Worm (Caenorhabditis elegans) whole organism, mixed stage, embryonic: Measurements from ENCODE around the gene W09C2.7.
A peak's percentile ranks its signal among the peaks of the same experiment; 100 is the strongest.

ENCODE experiments used
- M03D4.4 ChIP-seq: sonication (generic microtip); optimal IDR thresholded peaks from 2 replicates; lab custom pipeline; 2017; ENCODE audit warnings: mild to moderate bottlenecking, missing genetic modification characterization, missing compliant biosample characterization
- bed-3 ChIP-seq: fragments of 200-800 bp; sonication (Bioruptor generic); optimal IDR thresholded peaks from 3 replicates; lab custom pipeline; 2018; ENCODE audit warnings: mild to moderate bottlenecking, missing genetic modification characterization, moderate library complexity, missing compliant biosample characterization
- ceh-39 ChIP-seq: fragments of 150-350 bp; optimal IDR thresholded peaks from 2 replicates; lab custom pipeline; 2014; ENCODE audit warnings: missing biosample characterization, missing genetic modification characterization
- ceh-43 ChIP-seq: fragments of 200-800 bp; sonication (Bioruptor generic); optimal IDR thresholded peaks from 2 replicates; lab custom pipeline; 2018; ENCODE audit warnings: mild to moderate bottlenecking, missing genetic modification characterization, moderate library complexity, missing compliant biosample characterization
- ces-1 ChIP-seq: fragments of 150-350 bp; optimal IDR thresholded peaks from 2 replicates; lab custom pipeline; 2014; ENCODE audit warnings: missing biosample characterization, missing genetic modification reagents, missing genetic modification characterization
- cnd-1 ChIP-seq: fragments of 200-800 bp; sonication (Bioruptor generic); optimal IDR thresholded peaks from 2 replicates; lab custom pipeline; 2018; ENCODE audit warnings: mild to moderate bottlenecking, missing genetic modification characterization, missing compliant biosample characterization
- drap-1 ChIP-seq: fragments of 200-800 bp; sonication (Bioruptor generic); optimal IDR thresholded peaks from 3 replicates; lab custom pipeline; 2018; ENCODE audit warnings: mild to moderate bottlenecking, missing genetic modification characterization, missing compliant biosample characterization
- elt-1 ChIP-seq: sonication (generic microtip); optimal IDR thresholded peaks from 2 replicates; lab custom pipeline; 2017; ENCODE audit warnings: missing genetic modification characterization, mild to moderate bottlenecking, missing compliant biosample characterization, antibody characterized with exemption, moderate library complexity, borderline replicate concordance; ENCODE audit not compliant: insufficient read depth
- elt-3 ChIP-seq: fragments of 150-350 bp; optimal IDR thresholded peaks from 2 replicates; lab custom pipeline; 2014; ENCODE audit warnings: missing biosample characterization, missing genetic modification characterization
- flh-1 ChIP-seq: fragments of 200-800 bp; sonication (Bioruptor generic); optimal IDR thresholded peaks from 2 replicates; lab custom pipeline; 2018; ENCODE audit warnings: mild to moderate bottlenecking, missing genetic modification characterization, moderate library complexity, missing compliant biosample characterization
- ham-2 ChIP-seq: fragments of 200-800 bp; sonication (Bioruptor generic); optimal IDR thresholded peaks from 2 replicates; lab custom pipeline; 2018; ENCODE audit warnings: mild to moderate bottlenecking, missing genetic modification characterization, missing compliant biosample characterization
- hlh-1 ChIP-seq: fragments of 150-350 bp; optimal IDR thresholded peaks from 2 replicates; lab custom pipeline; 2014; ENCODE audit warnings: missing biosample characterization, missing genetic modification reagents, missing genetic modification characterization
- lsy-2 ChIP-seq: fragments of 150-350 bp; optimal IDR thresholded peaks from 2 replicates; lab custom pipeline; 2014; ENCODE audit warnings: missing biosample characterization, missing genetic modification characterization
- mab-5 ChIP-seq: fragments of 150-350 bp; optimal IDR thresholded peaks from 2 replicates; lab custom pipeline; 2014; ENCODE audit warnings: missing biosample characterization, missing genetic modification characterization
- mep-1 ChIP-seq: fragments of 150-350 bp; optimal IDR thresholded peaks from 2 replicates; lab custom pipeline; 2017; ENCODE audit warnings: missing biosample characterization, missing genetic modification reagents, missing genetic modification characterization, inconsistent platforms
- mls-2 ChIP-seq: sonication (generic microtip); optimal IDR thresholded peaks from 2 replicates; lab custom pipeline; 2016; ENCODE audit warnings: mild to moderate bottlenecking, missing genetic modification characterization, moderate library complexity, missing compliant biosample characterization
- nhr-237 ChIP-seq: fragments of 150-350 bp; optimal IDR thresholded peaks from 2 replicates; lab custom pipeline; 2014; ENCODE audit warnings: missing biosample characterization, missing genetic modification characterization
- nhr-28 ChIP-seq: fragments of 150-350 bp; optimal IDR thresholded peaks from 2 replicates; lab custom pipeline; 2014; ENCODE audit warnings: missing biosample characterization, missing genetic modification characterization
- nhr-76 ChIP-seq: sonication (generic microtip); optimal IDR thresholded peaks from 2 replicates; lab custom pipeline; 2017; ENCODE audit warnings: missing biosample characterization, missing genetic modification characterization
- pha-4 ChIP-seq: fragments of 150-350 bp; optimal IDR thresholded peaks from 2 replicates; lab custom pipeline; 2018; ENCODE audit warnings: missing biosample characterization, missing genetic modification reagents, missing genetic modification characterization
- sem-2 ChIP-seq: fragments of 200-800 bp; sonication (Bioruptor generic); optimal IDR thresholded peaks from 2 replicates; lab custom pipeline; 2018; ENCODE audit warnings: mild to moderate bottlenecking, missing genetic modification characterization, missing compliant biosample characterization
- tbx-8 ChIP-seq: fragments of 200-800 bp; sonication (Bioruptor generic); optimal IDR thresholded peaks from 2 replicates; lab custom pipeline; 2018; ENCODE audit warnings: mild to moderate bottlenecking, missing genetic modification characterization, moderate library complexity, missing compliant biosample characterization
- unc-120 ChIP-seq: sonication (generic microtip); optimal IDR thresholded peaks from 2 replicates; lab custom pipeline; 2017; ENCODE audit warnings: missing genetic modification characterization, missing compliant biosample characterization; ENCODE audit not compliant: poor library complexity, severe bottlenecking
- unc-39 ChIP-seq: fragments of 150-350 bp; optimal IDR thresholded peaks from 2 replicates; lab custom pipeline; 2014; ENCODE audit warnings: missing biosample characterization, missing genetic modification characterization
- unc-62 ChIP-seq: fragments of 150-350 bp; optimal IDR thresholded peaks from 2 replicates; lab custom pipeline; 2014; ENCODE audit warnings: missing biosample characterization, missing genetic modification reagents, missing genetic modification characterization
- ztf-11 ChIP-seq: fragments of 150-350 bp; optimal IDR thresholded peaks from 2 replicates; lab custom pipeline; 2014; ENCODE audit warnings: missing biosample characterization, missing genetic modification characterization

The W09C2.7 gene

ce11 chrIV:9648682-9649081, 26.5 kb upstream of the W09C2.7 start, which contains the start of gene srm-3:
Gene srm-3 (plus strand): TSS chrIV:9648982.
- TF ChIP-seq bed-3 (GFP tag; lab: Kevin White, UChicago) = no peak
- no peak for TF ChIP-seq nhr-76 (tag; lab: Kevin White, UChicago)
- TF ChIP-seq mab-5 (tag; lab: Kevin White, UChicago) = no peak
- TF ChIP-seq unc-120 = no peak
- TF ChIP-seq mep-1 = no peak
- no peak for TF ChIP-seq hlh-1 (tag; lab: Kevin White, UChicago)
- no peak for TF ChIP-seq cnd-1 (tag; lab: Kevin White, UChicago)
- TF ChIP-seq elt-3 (tag; lab: Kevin White, UChicago) = no peak
- TF ChIP-seq flh-1 (GFP tag; lab: Kevin White, UChicago) = no peak

ce11 chrIV:9647789-9648361, 25.7 kb upstream of the W09C2.7 start, which contains the start of gene amph-1:
Gene amph-1 (minus strand): TSS chrIV:9647873.
- TF ChIP-seq mep-1 = no peak
- TF ChIP-seq nhr-237 (tag; lab: Kevin White, UChicago) = no peak
- TF ChIP-seq M03D4.4 (tag; lab: Kevin White, UChicago) = no peak
- TF ChIP-seq elt-3 (tag; lab: Kevin White, UChicago) = no peak
- no peak for TF ChIP-seq tbx-8 (GFP tag; lab: Kevin White, UChicago)
- no peak for TF ChIP-seq hlh-1 (tag; lab: Kevin White, UChicago)
- TF ChIP-seq elt-1 (tag; lab: Kevin White, UChicago) = no peak
- TF ChIP-seq ces-1 = no peak

- TF ChIP-seq tbx-8 (GFP tag; lab: Kevin White, UChicago) (no peak), mab-5 (tag; lab: Kevin White, UChicago) (no peak), elt-1 (tag; lab: Kevin White, UChicago) (no peak), ztf-11 (no peak), nhr-76 (tag; lab: Kevin White, UChicago) (no peak), ham-2 (GFP tag; lab: Kevin White, UChicago) (no peak), mep-1 (no peak), pha-4 (tag; lab: Kevin White, UChicago) (no peak), nhr-237 (tag; lab: Kevin White, UChicago) (no peak)
Observed at ce11 chrIV:9643188-9643587, 21.0 kb upstream of the W09C2.7 start, which contains the start of gene degl-2. Gene degl-2 (plus strand): TSS chrIV:9643488.

- TF ChIP-seq flh-1 (GFP tag; lab: Kevin White, UChicago) (no peak), ham-2 (GFP tag; lab: Kevin White, UChicago) (peak; percentile 26), ces-1 (peak; percentile 26)
Observed at ce11 chrIV:9641925-9642324, 19.8 kb upstream of the W09C2.7 start, which contains the start of gene del-2. Gene del-2 (minus strand): TSS chrIV:9642025.

ce11 chrIV:9634848-9635247, 12.7 kb upstream of the W09C2.7 start, which contains the start of gene mca-1:
Gene mca-1 (minus strand): TSS chrIV:9634948.
- no peak for TF ChIP-seq flh-1 (GFP tag; lab: Kevin White, UChicago)
- no peak for TF ChIP-seq mls-2 (tag; lab: Kevin White, UChicago)

- TF ChIP-seq nhr-237 (tag; lab: Kevin White, UChicago) (no peak), unc-120 (no peak), M03D4.4 (tag; lab: Kevin White, UChicago) (no peak), unc-39 (tag; lab: Kevin White, UChicago) (no peak), ceh-43 (GFP tag; lab: Kevin White, UChicago) (no peak), nhr-28 (tag; lab: Kevin White, UChicago) (no peak), ceh-39 (no peak), sem-2 (GFP tag; lab: Kevin White, UChicago) (no peak), tbx-8 (GFP tag; lab: Kevin White, UChicago) (no peak), lsy-2 (tag; lab: Kevin White, UChicago) (no peak), mls-2 (tag; lab: Kevin White, UChicago) (no peak), unc-62 (GFP tag; lab: Kevin White, UChicago) (no peak), pha-4 (tag; lab: Kevin White, UChicago) (no peak), drap-1 (GFP tag; lab: Kevin White, UChicago) (no peak)
Observed at ce11 chrIV:9633889-9634288, 11.7 kb upstream of the W09C2.7 start.
